Worm (Caenorhabditis elegans) whole organism, late embryonic: ENCODE data around the gene gcl-1.

ENCODE experiments used
- ahr-1 ChIP-seq: sonication (generic microtip); optimal IDR thresholded peaks from 2 replicates; lab custom pipeline; 2016; ENCODE audit warnings: missing genetic modification characterization, missing compliant biosample characterization
- ets-4 ChIP-seq: sonication (generic microtip); optimal IDR thresholded peaks from 2 replicates; lab custom pipeline; 2016; ENCODE audit warnings: missing genetic modification characterization, missing compliant biosample characterization
- hlh-13 ChIP-seq: fragments of 200-800 bp; sonication (Bioruptor generic); optimal IDR thresholded peaks from 2 replicates; lab custom pipeline; 2018; ENCODE audit warnings: mild to moderate bottlenecking, missing genetic modification characterization, missing compliant biosample characterization
- pqm-1 ChIP-seq: sonication (generic microtip); optimal IDR thresholded peaks from 2 replicates; lab custom pipeline; 2016; ENCODE audit warnings: missing genetic modification characterization, missing compliant biosample characterization
- tbx-7 ChIP-seq: sonication (generic microtip); optimal IDR thresholded peaks from 2 replicates; lab custom pipeline; 2016; ENCODE audit warnings: missing genotype, missing genetic modification characterization, missing compliant biosample characterization

DNA sequence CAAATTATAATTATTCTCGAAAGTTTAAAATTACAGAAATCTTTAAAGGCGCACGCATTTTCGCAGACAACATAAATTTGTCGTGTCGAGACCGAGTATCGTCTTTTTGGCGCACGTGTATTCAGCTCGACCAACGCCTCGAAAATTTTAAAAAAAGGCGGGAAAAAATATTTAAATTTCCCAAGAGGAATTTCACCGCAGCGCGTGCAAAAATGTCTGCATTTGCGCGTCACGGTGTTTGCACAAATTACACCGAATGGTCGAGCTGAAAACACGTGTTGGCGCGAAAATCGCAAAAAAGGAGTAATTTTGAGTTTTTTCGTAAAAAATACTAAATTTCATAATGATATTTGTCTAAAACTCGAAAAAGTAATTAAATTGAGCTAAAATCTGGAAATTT, 38.0 kb upstream of the gcl-1 start:
- TF ChIP-seq tbx-7 (tag; lab: Kevin White, UChicago) (no peak), ets-4 (tag; lab: Kevin White, UChicago) (no peak), hlh-13 (no peak), ahr-1 (tag; lab: Kevin White, UChicago) (no peak), pqm-1 (no peak)
